Worm (Caenorhabditis elegans): ENCODE data around the gene fbxb-61.

Gene fbxb-61

DNA sequence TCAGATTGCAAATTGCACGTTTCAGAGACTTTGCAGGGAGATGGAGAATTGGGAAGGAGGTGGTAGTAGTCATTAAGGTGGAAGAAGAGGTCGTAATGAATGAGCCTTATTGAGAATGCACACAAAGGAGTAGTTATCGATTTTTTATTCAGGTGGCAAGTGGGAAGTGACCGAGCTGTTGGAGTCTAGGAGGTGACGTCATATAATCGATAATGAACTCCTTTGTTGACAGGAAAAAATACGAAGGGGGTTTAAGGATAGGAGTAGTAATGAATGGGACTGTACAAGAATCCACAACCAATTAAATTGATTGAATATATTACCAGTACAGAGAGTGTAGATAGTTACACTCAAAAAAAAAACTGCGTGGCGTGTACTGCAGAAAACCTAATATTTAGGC is 2.0 kb upstream of the fbxb-61 start, which contains the start of gene fbxb-62:
Gene fbxb-62, minus strand, starts transcription at position 101 of the 400 bp plus-strand sequence.
- TF ChIP-seq sptf-1 (tag; optimal IDR thresholded peaks at IDR 0.05), result no peak
- no peak for TF ChIP-seq fos-1 (tag; optimal IDR thresholded peaks at IDR 0.05)
- TF ChIP-seq lsy-2 (tag; optimal IDR thresholded peaks at IDR 0.05), result no peak
- TF ChIP-seq skn-1 (tag; optimal IDR thresholded peaks at IDR 0.05), result no peak
- TF ChIP-seq ama-1 (optimal IDR thresholded peaks at IDR 0.05), result no peak
- TF ChIP-seq nhr-19 (GFP tag; conservative IDR thresholded peaks at IDR 0.05), result 0 out of 2 replicates have a peak, but pooled peaks have one; percentile 3
- TF ChIP-seq jun-1 (tag; optimal IDR thresholded peaks at IDR 0.05), result no peak

DNA sequence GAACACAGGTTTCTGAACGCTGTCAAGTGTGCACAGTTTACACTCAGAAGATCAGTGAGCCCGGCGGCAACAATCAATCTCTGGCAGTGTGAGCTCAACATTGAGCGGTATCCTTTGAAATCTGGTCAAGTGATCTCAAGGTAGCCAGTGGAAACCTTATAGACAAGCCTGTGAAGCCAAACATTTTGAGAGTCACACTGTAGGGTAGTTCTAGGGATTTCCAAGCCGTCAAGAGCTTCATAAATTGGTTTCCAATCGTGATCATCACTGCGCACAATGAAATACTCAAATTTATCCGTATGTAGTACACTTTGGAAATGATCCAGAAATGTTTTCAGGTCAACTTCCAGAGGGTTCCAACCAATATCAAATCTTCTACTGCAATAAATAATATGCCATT is 3.0 kb downstream of the fbxb-61 start, which contains the start of gene F55C9.15:
Gene F55C9.15, minus strand, starts transcription at position 101 of the 400 bp plus-strand sequence.
- TF ChIP-seq C34B4.2 (tag; optimal IDR thresholded peaks at IDR 0.05), result no peak
- TF ChIP-seq fos-1 (tag; optimal IDR thresholded peaks at IDR 0.05), result no peak
- no peak for TF ChIP-seq lir-3 (tag; optimal IDR thresholded peaks at IDR 0.05; ENCODE audit: poor library complexity)
- no peak for TF ChIP-seq ceh-8 (GFP tag; optimal IDR thresholded peaks at IDR 0.05)
- no peak for TF ChIP-seq egl-27 (tag; optimal IDR thresholded peaks at IDR 0.05)
- TF ChIP-seq mab-9 (GFP tag; IDR thresholded peaks at IDR 0.05), result no peak
- TF ChIP-seq elt-3 (tag; optimal IDR thresholded peaks at IDR 0.05), result no peak
- TF ChIP-seq unc-30 (tag; optimal IDR thresholded peaks at IDR 0.05), result no peak
- TF ChIP-seq hlh-4 (tag; optimal IDR thresholded peaks at IDR 0.05), result no peak
- TF ChIP-seq dpl-1 (GFP tag; optimal IDR thresholded peaks at IDR 0.05), result no peak
- TF ChIP-seq nhr-90 (tag; optimal IDR thresholded peaks at IDR 0.05; ENCODE audit: poor library complexity), result no peak
- no peak for TF ChIP-seq nhr-20 (tag; optimal IDR thresholded peaks at IDR 0.05)
- no peak for TF ChIP-seq ceh-82 (tag; optimal IDR thresholded peaks at IDR 0.05)
- TF ChIP-seq lsy-2 (tag; optimal IDR thresholded peaks at IDR 0.05), result no peak
- TF ChIP-seq lin-15B (tag; optimal IDR thresholded peaks at IDR 0.05), result no peak
- TF ChIP-seq nhr-47 (tag; optimal IDR thresholded peaks at IDR 0.05), result no peak
- no peak for TF ChIP-seq pag-3 (tag; optimal IDR thresholded peaks at IDR 0.05; ENCODE audit: borderline replicate concordance, insufficient read depth)
- no peak for TF ChIP-seq ces-1 (GFP tag; optimal IDR thresholded peaks at IDR 0.05)

DNA sequence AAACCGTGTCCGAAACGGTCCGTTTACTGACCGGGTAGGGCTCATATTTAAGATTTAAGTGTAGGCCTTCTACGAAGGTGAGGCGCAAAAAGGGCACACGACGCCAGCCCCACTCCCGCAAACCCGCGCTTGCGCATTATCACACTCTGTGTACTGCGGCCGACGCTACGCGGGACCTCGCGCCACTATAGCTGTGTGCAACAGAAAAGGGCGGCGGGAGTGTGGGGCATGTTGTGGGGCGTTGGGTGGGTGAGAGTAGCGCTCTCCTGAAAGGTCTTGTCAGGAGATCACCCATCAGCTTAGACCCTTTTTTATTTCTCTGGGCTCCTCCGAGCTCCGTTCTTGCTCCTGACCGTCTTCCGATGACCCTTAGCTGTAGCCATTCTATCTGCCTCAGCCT is 4.2 kb downstream of the fbxb-61 start:
- TF ChIP-seq dpl-1 (GFP tag; optimal IDR thresholded peaks at IDR 0.05), result no peak
- TF ChIP-seq tlp-1 (tag; optimal IDR thresholded peaks at IDR 0.05), result no peak
- TF ChIP-seq aly-2 (tag; optimal IDR thresholded peaks at IDR 0.05), result no peak
- TF ChIP-seq jun-1 (tag; optimal IDR thresholded peaks at IDR 0.05), result no peak
- no peak for TF ChIP-seq skn-1 (tag; optimal IDR thresholded peaks at IDR 0.05)
- TF ChIP-seq nhr-85 (tag), result no peak
- TF ChIP-seq lin-15B (tag; optimal IDR thresholded peaks at IDR 0.05), result no peak
- no peak for TF ChIP-seq unc-130 (tag; optimal IDR thresholded peaks at IDR 0.05)
- TF ChIP-seq fkh-4 (tag; optimal IDR thresholded peaks at IDR 0.05; ENCODE audit: borderline replicate concordance), result no peak
- no peak for TF ChIP-seq lir-3 (tag; optimal IDR thresholded peaks at IDR 0.05; ENCODE audit: poor library complexity)

DNA sequence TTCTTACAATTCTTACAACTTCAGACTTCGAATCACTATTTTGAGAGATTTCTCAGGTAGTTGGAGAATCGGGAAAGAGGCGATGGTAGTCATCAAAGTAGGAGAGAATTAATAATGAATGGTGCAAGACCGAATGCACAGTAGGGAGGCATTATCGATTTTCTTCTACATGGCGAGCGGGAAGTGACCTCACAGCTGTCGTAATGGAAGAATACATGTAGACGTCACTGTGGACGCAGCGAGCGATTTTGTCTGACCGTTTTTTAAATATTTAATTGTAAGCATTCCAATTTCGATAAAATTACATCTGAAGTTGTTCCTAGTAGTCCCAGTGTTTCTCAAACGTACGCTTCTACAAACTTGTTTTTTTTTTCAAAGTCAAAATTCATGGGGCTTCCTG is 5.7 kb downstream of the fbxb-61 start, which contains the start of gene F55C9.11:
Gene F55C9.11, minus strand, starts transcription at position 101 of the 400 bp plus-strand sequence.
- TF ChIP-seq jun-1 (tag; optimal IDR thresholded peaks at IDR 0.05) (no peak), efl-1 (optimal IDR thresholded peaks at IDR 0.05) (no peak), efl-1 (GFP tag; optimal IDR thresholded peaks at IDR 0.05 in 1 of 2) (peak in 1 of 2 experiments; percentile 77), swsn-7 (tag; optimal IDR thresholded peaks at IDR 0.05) (no peak)

DNA sequence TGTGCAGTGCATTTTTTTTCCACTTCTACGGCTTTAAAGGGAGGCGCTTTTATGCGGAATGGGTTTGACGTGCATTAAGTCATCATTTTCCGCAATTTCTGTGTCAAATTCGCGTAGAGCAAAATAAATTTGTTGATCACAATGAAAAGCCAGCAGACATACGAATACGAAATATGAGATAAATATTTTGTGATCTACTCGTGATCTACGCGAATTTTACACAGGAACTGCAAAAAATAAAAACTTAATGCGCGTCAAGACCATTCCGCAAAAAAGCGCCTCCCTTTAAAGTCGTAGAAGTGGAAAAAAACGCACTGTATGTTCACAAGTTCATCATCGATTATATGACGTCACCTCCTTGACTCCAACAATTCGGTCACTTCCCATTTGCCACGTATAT is 7.5 kb downstream of the fbxb-61 start, which contains the start of gene C43D7.8:
Gene C43D7.8, minus strand, starts transcription at position 101 of the 400 bp plus-strand sequence.
- TF ChIP-seq lin-39 (tag; optimal IDR thresholded peaks at IDR 0.05) (no peak), egl-13 (tag; optimal IDR thresholded peaks at IDR 0.05) (no peak), ets-5 (GFP tag; IDR thresholded peaks at IDR 0.05) (no peak), mdl-1 (tag; optimal IDR thresholded peaks at IDR 0.05) (no peak), lin-13 (GFP tag; optimal IDR thresholded peaks at IDR 0.05) (no peak), snpc-4 (tag; optimal IDR thresholded peaks at IDR 0.05) (no peak), grh-1 (GFP tag; IDR thresholded peaks at IDR 0.05) (no peak), nhr-76 (tag; optimal IDR thresholded peaks at IDR 0.05) (no peak), fkh-8 (tag; optimal IDR thresholded peaks at IDR 0.05) (no peak), unc-62 (GFP tag; optimal IDR thresholded peaks at IDR 0.05) (no peak), lsy-2 (tag; optimal IDR thresholded peaks at IDR 0.05) (no peak), fos-1 (tag; optimal IDR thresholded peaks at IDR 0.05) (no peak)

All from whole organism, L1 larva.